Fruit fly (Drosophila melanogaster) S2 (cell line): ENCODE data around the gene Oatp30B.

Experiments used
- CG8478 ChIP-seq: fragments of >200 bp; optimal IDR thresholded peaks from 2 replicates; lab custom pipeline; 2018
- CTCF ChIP-seq, 2 experiments: fragments of >200 bp; optimal IDR thresholded peaks; 2 replicates each; lab custom pipeline; 2018

DNA sequence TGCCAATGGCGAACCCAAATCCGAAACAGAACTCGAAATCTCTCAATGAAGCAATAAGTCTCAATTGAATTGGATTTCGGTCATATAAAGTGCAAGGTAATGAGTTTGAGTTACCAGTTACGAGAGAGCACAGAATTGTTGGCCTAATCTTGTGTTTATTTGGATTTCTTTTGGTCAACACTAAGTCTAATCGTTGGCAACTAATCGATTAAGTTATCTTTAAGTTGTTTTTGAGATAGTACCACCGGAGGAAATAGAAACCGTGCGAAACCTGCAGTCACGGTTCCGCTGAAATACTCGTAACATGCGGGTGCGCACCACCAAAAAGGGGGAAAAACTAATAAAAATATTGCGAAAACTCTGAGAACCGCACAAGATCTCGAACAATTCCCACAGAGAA lies 68.2 kb downstream of the Oatp30B start, which contains the start of gene CG3841:
- TF ChIP-seq CG8478 (no peak), CTCF (optimal IDR thresholded peaks at IDR 0.05; lab: Kevin White, UChicago) (no peak)
